Worm (Caenorhabditis elegans): Measurements from ENCODE around the gene str-61.

ce11 chrV:16622754-16623261 is 48.3 kb downstream of the str-61 start, which contains the start of gene Y70C5A.2:
- TF ChIP-seq ama-1 (optimal IDR thresholded peaks at IDR 0.05): no peak
- TF ChIP-seq pha-2 (tag; optimal IDR thresholded peaks at IDR 0.05): no peak
- no peak for TF ChIP-seq fkh-6 (tag; optimal IDR thresholded peaks at IDR 0.05)
- no peak for TF ChIP-seq elt-2 (tag; optimal IDR thresholded peaks at IDR 0.05)
- TF ChIP-seq pag-3 (tag; optimal IDR thresholded peaks at IDR 0.05; ENCODE audit: borderline replicate concordance): peak; percentile 82
- TF ChIP-seq rnt-1 (tag; optimal IDR thresholded peaks at IDR 0.05): no peak
- no peak for TF ChIP-seq ahr-1 (tag; optimal IDR thresholded peaks at IDR 0.05)
- no peak for TF ChIP-seq K02D7.2 (tag; optimal IDR thresholded peaks at IDR 0.05)
- no peak for TF ChIP-seq ceh-6 (GFP tag; optimal IDR thresholded peaks at IDR 0.05)
- TF ChIP-seq hlh-30 (tag; optimal IDR thresholded peaks at IDR 0.05; ENCODE audit: insufficient read depth): no peak
- TF ChIP-seq ceh-34 (tag; optimal IDR thresholded peaks at IDR 0.05): no peak
- TF ChIP-seq C38D4.7 (GFP tag; optimal IDR thresholded peaks at IDR 0.05): no peak
- no peak for TF ChIP-seq pqm-1 (tag; optimal IDR thresholded peaks at IDR 0.05)
- TF ChIP-seq dve-1 (tag; optimal IDR thresholded peaks at IDR 0.05): no peak
